Fruit fly (Drosophila melanogaster) whole organism, prepupa: Measurements from ENCODE around the gene CG43255.

Experiments
- Blimp-1 ChIP-seq: fragments of 200-800 bp; sonication (Bioruptor generic); optimal IDR thresholded peaks from 3 replicates; lab custom pipeline; 2017; ENCODE audit warnings: missing biosample characterization, missing genetic modification characterization, mild to moderate bottlenecking, moderate library complexity, missing genetic modification reagents
- CG10631 ChIP-seq: fragments of 200-800 bp; sonication (Bioruptor generic); optimal IDR thresholded peaks from 2 replicates; lab custom pipeline; 2016; ENCODE audit warnings: missing biosample characterization, missing genetic modification characterization
- CG11294 ChIP-seq: fragments of 200-800 bp; sonication (Bioruptor generic); IDR thresholded peaks from 2 replicates; pipeline ENCODE4 v1.3.6; 2022; ENCODE audit warnings: missing biosample characterization, missing genetic modification characterization
- CG11762 ChIP-seq: fragments of 200-800 bp; sonication (Bioruptor generic); optimal IDR thresholded peaks from 3 replicates; lab custom pipeline; 2016; ENCODE audit warnings: missing biosample characterization, missing genetic modification characterization; ENCODE audit not compliant: insufficient read depth
- CG11902 ChIP-seq: fragments of 200-800 bp; sonication (Bioruptor generic); optimal IDR thresholded peaks from 3 replicates; lab custom pipeline; 2016; ENCODE audit warnings: missing biosample characterization, missing genetic modification characterization
- CG15336 ChIP-seq: fragments of 200-800 bp; sonication (Bioruptor generic); IDR thresholded peaks from 2 replicates; pipeline ENCODE4 v1.3.6; 2022; ENCODE audit warnings: missing biosample characterization, missing genetic modification characterization
- CG1621 ChIP-seq: fragments of 200-800 bp; sonication (Bioruptor generic); optimal IDR thresholded peaks from 3 replicates; lab custom pipeline; 2018; ENCODE audit warnings: missing biosample characterization, mild to moderate bottlenecking, missing genetic modification characterization
- CG16779 ChIP-seq: fragments of 200-800 bp; sonication (Bioruptor generic); optimal IDR thresholded peaks from 3 replicates; lab custom pipeline; 2017; ENCODE audit warnings: missing biosample characterization, mild to moderate bottlenecking, missing genetic modification characterization
- CG3032 ChIP-seq: fragments of 200-800 bp; optimal IDR thresholded peaks from 2 replicates; lab custom pipeline; 2019; ENCODE audit warnings: missing biosample characterization, mild to moderate bottlenecking, missing genetic modification characterization, moderate library complexity
- CG31627 ChIP-seq: fragments of 200-800 bp; sonication (Bioruptor generic); optimal IDR thresholded peaks from 3 replicates; lab custom pipeline; 2016; ENCODE audit warnings: missing biosample characterization, missing genetic modification characterization
- CG32006 ChIP-seq: fragments of 200-800 bp; sonication (Bioruptor generic); optimal IDR thresholded peaks from 3 replicates; lab custom pipeline; 2017; ENCODE audit warnings: missing biosample characterization, mild to moderate bottlenecking, missing genetic modification characterization
- CG3919 ChIP-seq: fragments of 200-800 bp; sonication (Bioruptor generic); optimal IDR thresholded peaks from 3 replicates; lab custom pipeline; 2016; ENCODE audit warnings: missing biosample characterization, missing genetic modification characterization
- CG4318 ChIP-seq: fragments of 200-800 bp; sonication (Bioruptor generic); optimal IDR thresholded peaks from 3 replicates; lab custom pipeline; 2017; ENCODE audit warnings: missing biosample characterization, mild to moderate bottlenecking, missing genetic modification characterization
- CG6163 ChIP-seq: fragments of 200-800 bp; sonication (Bioruptor generic); IDR thresholded peaks from 3 replicates; pipeline ENCODE4 v1.3.6; 2022; ENCODE audit warnings: missing biosample characterization, missing genetic modification characterization
- CG6808 ChIP-seq: fragments of 200-800 bp; sonication (Bioruptor generic); optimal IDR thresholded peaks from 3 replicates; lab custom pipeline; 2017; ENCODE audit warnings: missing biosample characterization, missing genetic modification characterization, mild to moderate bottlenecking, moderate library complexity, missing genetic modification reagents
- CG6854 ChIP-seq: fragments of 200-800 bp; sonication (Bioruptor generic); optimal IDR thresholded peaks from 2 replicates; lab custom pipeline; 2017; ENCODE audit warnings: missing biosample characterization, mild to moderate bottlenecking, missing genetic modification characterization
- CG7368 ChIP-seq: fragments of 200-800 bp; sonication (Bioruptor generic); optimal IDR thresholded peaks from 3 replicates; lab custom pipeline; 2016; ENCODE audit warnings: missing biosample characterization, missing genetic modification characterization
- CG8119 ChIP-seq: fragments of 200-800 bp; sonication (Bioruptor generic); IDR thresholded peaks from 3 replicates; pipeline ENCODE4 v1.3.6; 2022; ENCODE audit warnings: missing biosample characterization, missing genetic modification characterization
- CG8319 ChIP-seq: fragments of 200-800 bp; sonication (Bioruptor generic); optimal IDR thresholded peaks from 3 replicates; lab custom pipeline; 2016; ENCODE audit warnings: missing biosample characterization, missing genetic modification characterization
- Eip75B ChIP-seq: fragments of 200-800 bp; sonication (Bioruptor generic); optimal IDR thresholded peaks from 3 replicates; lab custom pipeline; 2016; ENCODE audit warnings: missing biosample characterization, missing genetic modification characterization
- Eip78C ChIP-seq: fragments of 200-800 bp; sonication (Bioruptor generic); peaks from one replicate; lab custom pipeline; 2016; ENCODE audit warnings: missing biosample characterization, missing genetic modification characterization
- Ets21C ChIP-seq: fragments of 200-800 bp; sonication (Bioruptor generic); optimal IDR thresholded peaks from 3 replicates; lab custom pipeline; 2016; ENCODE audit warnings: missing biosample characterization, missing genetic modification characterization
- Ets96B ChIP-seq: fragments of 200-800 bp; optimal IDR thresholded peaks from 2 replicates; lab custom pipeline; 2019; ENCODE audit warnings: missing biosample characterization, mild to moderate bottlenecking, missing genetic modification characterization, moderate library complexity
- Hr38 ChIP-seq: sonication (Bioruptor generic); optimal IDR thresholded peaks from 2 replicates; lab custom pipeline; 2016; ENCODE audit warnings: missing biosample characterization, missing genetic modification characterization
- Hr39 ChIP-seq: fragments of 200-800 bp; sonication (Bioruptor generic); optimal IDR thresholded peaks from 2 replicates; lab custom pipeline; 2016; ENCODE audit warnings: missing biosample characterization, missing genetic modification characterization
- OdsH ChIP-seq: fragments of 200-800 bp; sonication (Bioruptor generic); optimal IDR thresholded peaks from 3 replicates; lab custom pipeline; 2016; ENCODE audit warnings: missing biosample characterization, missing genetic modification characterization
- Smox ChIP-seq: fragments of 200-800 bp; sonication (Bioruptor generic); optimal IDR thresholded peaks from 3 replicates; lab custom pipeline; 2016; ENCODE audit warnings: missing biosample characterization, missing genetic modification characterization
- Sox102F ChIP-seq: fragments of 200-800 bp; sonication (Bioruptor generic); optimal IDR thresholded peaks from 2 replicates; lab custom pipeline; 2016; ENCODE audit warnings: missing biosample characterization, mild to moderate bottlenecking, missing genetic modification characterization
- Sox14 ChIP-seq: fragments of 200-800 bp; sonication (Bioruptor generic); optimal IDR thresholded peaks from 3 replicates; lab custom pipeline; 2016; ENCODE audit warnings: missing biosample characterization, missing genetic modification characterization
- Sox15 ChIP-seq: fragments of 200-800 bp; sonication (Bioruptor generic); optimal IDR thresholded peaks from 3 replicates; lab custom pipeline; 2016; ENCODE audit warnings: missing biosample characterization, missing genetic modification characterization
- achi ChIP-seq: fragments of 200-800 bp; sonication (Bioruptor generic); optimal IDR thresholded peaks from 3 replicates; lab custom pipeline; 2016; ENCODE audit warnings: missing biosample characterization, missing genetic modification characterization
- dac ChIP-seq: fragments of 200-800 bp; sonication (Bioruptor generic); optimal IDR thresholded peaks from 2 replicates; lab custom pipeline; 2017; ENCODE audit warnings: missing biosample characterization, mild to moderate bottlenecking, missing genetic modification characterization
- dsx ChIP-seq: fragments of 200-800 bp; optimal IDR thresholded peaks from 3 replicates; lab custom pipeline; 2019; ENCODE audit warnings: missing biosample characterization, mild to moderate bottlenecking, missing genetic modification characterization, moderate library complexity; ENCODE audit not compliant: poor library complexity, severe bottlenecking
- eg ChIP-seq: fragments of 200-800 bp; sonication (Bioruptor generic); IDR thresholded peaks from 3 replicates; pipeline ENCODE4 v1.3.6; 2022; ENCODE audit warnings: missing biosample characterization, missing genetic modification characterization
- esn ChIP-seq: fragments of 200-800 bp; sonication (Bioruptor generic); optimal IDR thresholded peaks from 2 replicates; lab custom pipeline; 2016; ENCODE audit warnings: missing biosample characterization, mild to moderate bottlenecking, missing genetic modification characterization, moderate library complexity
- fd59A ChIP-seq: fragments of 200-800 bp; sonication (Bioruptor generic); optimal IDR thresholded peaks from 2 replicates; lab custom pipeline; 2017; ENCODE audit warnings: missing biosample characterization, mild to moderate bottlenecking, missing genetic modification characterization, missing genetic modification reagents
- lz ChIP-seq: fragments of 200-800 bp; sonication (Bioruptor generic); optimal IDR thresholded peaks from 3 replicates; lab custom pipeline; 2016; ENCODE audit warnings: missing biosample characterization, missing genetic modification characterization
- net ChIP-seq: fragments of 200-800 bp; sonication (Bioruptor generic); optimal IDR thresholded peaks from 3 replicates; lab custom pipeline; 2016; ENCODE audit warnings: missing biosample characterization, missing genetic modification characterization
- pdm3 ChIP-seq: fragments of 200-800 bp; sonication (Bioruptor generic); optimal IDR thresholded peaks from 3 replicates; lab custom pipeline; 2016; ENCODE audit warnings: missing biosample characterization, missing genetic modification characterization
- salr ChIP-seq, 2 experiments: fragments of 200-800 bp; sonication (Bioruptor generic); optimal IDR thresholded peaks; 3 replicates each; lab custom pipeline; 2016 to 2018; ENCODE audit warnings: missing biosample characterization in 2 of 2, missing genetic modification characterization in 2 of 2, mild to moderate bottlenecking in 1 of 2
- spab ChIP-seq: fragments of 200-800 bp; sonication (Bioruptor generic); optimal IDR thresholded peaks from 2 replicates; lab custom pipeline; 2017; ENCODE audit warnings: missing biosample characterization, mild to moderate bottlenecking, missing genetic modification characterization, missing genetic modification reagents
- ss ChIP-seq, 2 experiments: fragments of 200-800 bp; sonication (Bioruptor generic); optimal IDR thresholded peaks; 2 replicates in 1 of 2; 3 replicates in 1 of 2; lab custom pipeline; 2017 to 2018; ENCODE audit warnings: mild to moderate bottlenecking in 2 of 2, missing biosample characterization in 2 of 2, missing genetic modification characterization in 2 of 2, moderate library complexity in 1 of 2
- svp ChIP-seq: fragments of 200-800 bp; sonication (Bioruptor generic); peaks from one replicate; lab custom pipeline; 2016; ENCODE audit warnings: missing biosample characterization, missing genetic modification characterization
- topi ChIP-seq: fragments of 200-800 bp; sonication (Bioruptor generic); optimal IDR thresholded peaks from 3 replicates; lab custom pipeline; 2016; ENCODE audit warnings: missing biosample characterization, missing genetic modification characterization
- vri ChIP-seq: fragments of 200-800 bp; sonication (Bioruptor generic); optimal IDR thresholded peaks from 3 replicates; lab custom pipeline; 2016; ENCODE audit warnings: missing biosample characterization, mild to moderate bottlenecking, missing genetic modification characterization

Gene CG43255

DNA sequence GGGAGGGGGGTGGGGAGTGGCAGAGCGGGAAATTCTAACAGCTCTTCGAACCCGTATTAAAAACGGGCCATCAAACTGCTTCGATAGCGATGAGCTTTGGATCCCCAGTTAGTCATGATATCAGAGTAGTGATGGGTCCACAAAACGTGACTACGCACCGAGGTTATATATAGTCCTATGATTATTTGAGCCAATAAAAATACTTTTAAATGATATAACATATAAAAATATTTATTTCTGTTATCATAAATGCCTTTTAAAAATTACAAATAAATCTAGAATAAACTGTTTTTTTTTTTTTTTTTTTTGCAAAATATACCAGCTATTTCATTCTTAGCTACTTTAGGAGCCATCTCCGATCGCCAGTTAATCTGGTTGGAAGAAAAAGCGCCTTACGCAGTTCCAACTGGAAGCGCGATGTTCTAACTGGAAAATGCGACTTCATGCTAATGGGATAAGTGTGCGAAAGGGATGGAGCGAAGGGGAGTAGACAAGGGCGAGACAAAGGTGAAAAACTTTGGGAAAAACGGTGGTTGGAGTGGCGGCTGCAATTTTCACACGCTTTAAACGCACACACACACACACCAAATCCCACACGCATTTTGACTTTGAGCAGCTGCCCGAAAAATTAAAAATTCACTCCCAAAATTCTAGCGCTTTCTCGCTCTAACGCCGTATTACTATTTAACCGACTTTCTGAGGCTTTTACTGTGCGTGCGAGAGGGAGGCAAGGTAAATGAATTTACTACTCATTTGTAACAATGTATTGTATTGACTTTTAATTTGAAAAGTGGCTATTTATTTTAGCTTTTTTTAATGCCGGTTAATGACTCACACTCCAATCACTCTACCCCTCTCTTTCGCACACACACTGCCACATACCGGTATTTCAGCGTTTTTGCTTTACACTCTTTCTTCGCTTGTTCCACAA lies 26.6 kb upstream of the CG43255 start (continued):
- no peak for TF ChIP-seq CG31627 (GFP tag; lab: Kevin White, UChicago)
- TF ChIP-seq net (GFP tag; lab: Kevin White, UChicago), result no peak
- no peak for TF ChIP-seq CG6854 (GFP tag; lab: Kevin White, UChicago)
- no peak for TF ChIP-seq CG7368 (GFP tag; lab: Kevin White, UChicago)
- no peak for TF ChIP-seq spab (GFP tag; lab: Kevin White, UChicago)
- TF ChIP-seq Eip78C, result peak; percentile 45
- peak; percentile 8 for TF ChIP-seq OdsH (GFP tag; lab: Kevin White, UChicago)
- no peak for TF ChIP-seq Eip75B (GFP tag; lab: Kevin White, UChicago)
- no peak for TF ChIP-seq CG11902
- no peak for TF ChIP-seq dac (GFP tag; lab: Kevin White, UChicago)
- TF ChIP-seq Sox14 (GFP tag; lab: Kevin White, UChicago), result no peak
- TF ChIP-seq CG11762, result no peak
- TF ChIP-seq esn (GFP tag; lab: Kevin White, UChicago), result no peak
- 0 out of 3 replicates have a peak, but pooled peaks have one; percentile 9 for TF ChIP-seq CG6163 (GFP tag; lab: Robert Waterston, UW)
- TF ChIP-seq CG10631 (GFP tag; lab: Kevin White, UChicago), result peak; percentile 37
- TF ChIP-seq Ets96B (tag; lab: Kevin White, UChicago), result no peak
- TF ChIP-seq CG3032, result no peak
- no peak for TF ChIP-seq Ets21C (GFP tag; lab: Kevin White, UChicago)
- peak; percentile 61 for TF ChIP-seq CG15336 (GFP tag; lab: Robert Waterston, UW)
- TF ChIP-seq pdm3 (GFP tag; lab: Kevin White, UChicago), result peak; percentile 3

DNA sequence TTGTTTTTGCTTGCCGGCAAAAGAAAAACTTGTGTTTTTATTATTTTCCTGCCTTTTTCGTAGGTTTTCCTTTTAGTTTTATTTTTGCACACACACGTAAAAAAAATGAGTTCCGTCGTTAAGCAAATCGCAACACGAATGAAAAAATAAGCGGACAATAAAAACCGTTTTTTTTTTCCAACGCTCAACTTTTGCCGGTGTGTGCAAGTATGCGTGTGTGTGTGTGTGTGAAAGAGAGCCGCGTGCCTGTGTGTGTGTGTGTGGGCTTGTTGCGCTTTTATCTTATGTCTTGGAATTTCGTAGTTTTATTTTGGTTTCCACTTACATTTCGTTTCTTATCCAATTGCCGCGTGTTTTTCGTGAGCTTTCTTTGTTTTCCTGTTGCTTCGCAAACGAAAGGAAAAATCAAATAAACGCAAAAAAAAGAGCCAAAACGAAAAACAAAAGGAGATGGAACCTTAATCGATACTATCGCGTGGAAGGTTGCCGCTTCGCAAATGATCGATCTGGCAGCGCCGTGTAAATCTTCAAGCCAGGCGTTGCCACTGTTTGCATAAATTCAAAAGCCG lies 25.8 kb upstream of the CG43255 start, which contains the start of gene Moe:
TSS of gene Moe (minus strand) at position 474 of the 569 bp plus-strand sequence.
- TF ChIP-seq achi (GFP tag; lab: Kevin White, UChicago) (peak; percentile 39), CG10631 (GFP tag; lab: Kevin White, UChicago) (peak; percentile 40), CG8119 (GFP tag; lab: Robert Waterston, UW) (peak; percentile 74), spab (GFP tag; lab: Kevin White, UChicago) (peak; percentile 38), CG16779 (peak; percentile 78), Hr38 (peak; percentile 1), CG8319 (GFP tag; lab: Kevin White, UChicago) (no peak), ss (GFP tag; optimal IDR thresholded peaks at IDR 0.05; lab: Kevin White, UChicago) (peak; percentile 82 to 87), Blimp-1 (GFP tag; lab: Kevin White, UChicago) (peak; percentile 9), CG6808 (peak; percentile 71), Sox15 (GFP tag; lab: Kevin White, UChicago) (peak; percentile 27), topi (GFP tag; lab: Kevin White, UChicago) (peak; percentile 47), net (GFP tag; lab: Kevin White, UChicago) (peak; percentile 44), fd59A (peak; percentile 36), esn (GFP tag; lab: Kevin White, UChicago) (peak; percentile 47), svp (GFP tag; lab: Kevin White, UChicago) (peak; percentile 75), CG4318 (GFP tag; lab: Kevin White, UChicago) (no peak), CG7368 (GFP tag; lab: Kevin White, UChicago) (no peak), salr (GFP tag; optimal IDR thresholded peaks at IDR 0.05; lab: Kevin White, UChicago) (peak in 1 of 2 experiments; percentile 62), Smox (GFP tag; lab: Kevin White, UChicago) (peak; percentile 59), CG15336 (GFP tag; lab: Robert Waterston, UW) (peak; percentile 68), dsx (GFP tag; lab: Kevin White, UChicago) (peak; percentile 54), Eip75B (GFP tag; lab: Kevin White, UChicago) (peak; percentile 28), lz (peak; percentile 62), CG1621 (peak; percentile 83), vri (GFP tag; lab: Kevin White, UChicago) (peak; percentile 24), pdm3 (GFP tag; lab: Kevin White, UChicago) (peak; percentile 70), CG32006 (GFP tag; lab: Kevin White, UChicago) (peak; percentile 58), CG3919 (GFP tag; lab: Kevin White, UChicago) (peak; percentile 60), CG6854 (GFP tag; lab: Kevin White, UChicago) (no peak), Sox102F (peak; percentile 11), CG3032 (peak; percentile 53), CG11294 (no peak), CG11902 (peak; percentile 22), Hr39 (GFP tag; lab: Kevin White, UChicago) (peak; percentile 58), Eip78C (peak; percentile 82), eg (peak; percentile 73; the same call in 2 of the 3 replicates)
